Worm (Caenorhabditis elegans): ENCODE data around the gene F20C5.6.

DNA sequence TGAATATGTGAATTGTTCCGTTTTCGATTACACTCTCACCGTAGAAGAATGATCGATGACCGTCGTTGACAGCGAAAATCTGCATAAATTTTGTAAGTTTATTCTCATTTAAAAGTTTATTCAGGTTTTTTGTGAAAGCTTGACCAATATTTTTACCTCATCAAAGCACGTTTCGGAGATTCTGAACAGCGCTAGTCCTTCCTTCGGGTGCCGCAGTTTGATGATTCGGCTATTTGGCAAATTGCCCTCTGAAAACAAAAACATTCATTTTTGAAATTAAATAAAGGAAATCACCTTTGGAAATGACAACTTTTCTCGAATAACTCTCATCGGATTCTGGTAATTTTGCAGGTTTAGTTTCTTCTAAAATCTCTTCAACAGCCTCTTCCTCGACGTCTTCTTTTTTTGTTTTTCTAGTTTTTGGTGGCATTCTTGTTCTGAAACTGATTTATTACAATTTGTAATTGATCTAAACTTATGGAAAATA, 32.0 kb downstream of the F20C5.6 start, which contains the start of gene F21D5.6:
- TF ChIP-seq snpc-4 (tag; optimal IDR thresholded peaks at IDR 0.05) = no peak
- TF ChIP-seq nhr-237 (tag; optimal IDR thresholded peaks at IDR 0.05) = no peak
- TF ChIP-seq skn-1 (tag; optimal IDR thresholded peaks at IDR 0.05) = no peak
- no peak for TF ChIP-seq lin-15B (tag; optimal IDR thresholded peaks at IDR 0.05)
- no peak for TF ChIP-seq mdl-1 (tag; optimal IDR thresholded peaks at IDR 0.05)
- TF ChIP-seq elt-1 (tag; optimal IDR thresholded peaks at IDR 0.05) = no peak
- no peak for TF ChIP-seq nhr-77 (tag; optimal IDR thresholded peaks at IDR 0.05)
- peak; percentile 0 for TF ChIP-seq ama-1 (optimal IDR thresholded peaks at IDR 0.05)
- no peak for TF ChIP-seq zag-1 (tag; optimal IDR thresholded peaks at IDR 0.05)
- TF ChIP-seq fkh-10 (GFP tag; optimal IDR thresholded peaks at IDR 0.05) = no peak

All from whole organism, L3 larva.